Fruit fly (Drosophila melanogaster) whole organism, adult: ENCODE measurements around the gene ras.
A peak's percentile ranks its signal among the peaks of the same experiment; 100 is the strongest.

Source experiments
- CG11617 ChIP-seq: fragments of 200-800 bp; sonication (Bioruptor generic); optimal IDR thresholded peaks from 2 replicates; lab custom pipeline; 2017; ENCODE audit warnings: mild to moderate bottlenecking, missing biosample characterization, missing genetic modification reagents, missing genetic modification characterization
- CG12768 ChIP-seq: fragments of 200-800 bp; sonication (Bioruptor generic); optimal IDR thresholded peaks from 2 replicates; lab custom pipeline; 2017; ENCODE audit warnings: missing biosample characterization, missing genetic modification characterization, mild to moderate bottlenecking, moderate library complexity, missing genetic modification reagents
- CG14711 ChIP-seq: fragments of 200-800 bp; sonication (Bioruptor generic); optimal IDR thresholded peaks from 2 replicates; lab custom pipeline; 2018; ENCODE audit warnings: missing biosample characterization, mild to moderate bottlenecking, missing genetic modification characterization, moderate library complexity
- CG1620 ChIP-seq: fragments of 200-800 bp; sonication (Bioruptor generic); optimal IDR thresholded peaks from 2 replicates; lab custom pipeline; 2016; ENCODE audit warnings: missing biosample characterization, missing genetic modification characterization
- CG33017 ChIP-seq: fragments of 200-800 bp; sonication (Bioruptor generic); optimal IDR thresholded peaks from 2 replicates; lab custom pipeline; 2018; ENCODE audit warnings: missing biosample characterization, mild to moderate bottlenecking, missing genetic modification characterization, moderate library complexity
- CG5204 ChIP-seq: fragments of 200-800 bp; sonication (Bioruptor generic); optimal IDR thresholded peaks from 2 replicates; lab custom pipeline; 2016; ENCODE audit warnings: missing biosample characterization, missing genetic modification characterization
- CG7045 ChIP-seq: fragments of 200-800 bp; sonication (Bioruptor generic); optimal IDR thresholded peaks from 2 replicates; lab custom pipeline; 2017; ENCODE audit warnings: missing biosample characterization, mild to moderate bottlenecking, missing genetic modification characterization
- CG7101 ChIP-seq: fragments of 200-800 bp; sonication (Bioruptor generic); optimal IDR thresholded peaks from 2 replicates; lab custom pipeline; 2018; ENCODE audit warnings: missing biosample characterization, mild to moderate bottlenecking, missing genetic modification characterization, moderate library complexity
- Clk ChIP-seq: fragments of 200-800 bp; sonication (Bioruptor generic); optimal IDR thresholded peaks from 2 replicates; lab custom pipeline; 2017; ENCODE audit warnings: missing biosample characterization, missing genetic modification characterization
- Crg-1 ChIP-seq: fragments of 200-800 bp; sonication (Bioruptor generic); optimal IDR thresholded peaks from 2 replicates; lab custom pipeline; 2016; ENCODE audit warnings: missing biosample characterization, missing genetic modification characterization
- Hr96 ChIP-seq: fragments of 200-800 bp; sonication (Bioruptor generic); optimal IDR thresholded peaks from 2 replicates; lab custom pipeline; 2016; ENCODE audit warnings: missing biosample characterization, missing genetic modification characterization
- Mnt ChIP-seq: fragments of 200-800 bp; sonication (Bioruptor generic); optimal IDR thresholded peaks from 2 replicates; lab custom pipeline; 2016; ENCODE audit warnings: missing biosample characterization, mild to moderate bottlenecking, missing genetic modification characterization
- bab1 ChIP-seq: fragments of 200-800 bp; sonication (Bioruptor generic); optimal IDR thresholded peaks from 3 replicates; lab custom pipeline; 2019; ENCODE audit warnings: missing biosample characterization, mild to moderate bottlenecking, missing genetic modification characterization, moderate library complexity
- cic ChIP-seq: fragments of 200-800 bp; sonication (Bioruptor generic); optimal IDR thresholded peaks from 2 replicates; lab custom pipeline; 2017; ENCODE audit warnings: missing biosample characterization, mild to moderate bottlenecking, missing genetic modification characterization, moderate library complexity
- cnc ChIP-seq, 2 experiments: fragments of >200 bp; optimal IDR thresholded peaks; 2 replicates each; lab custom pipeline; 2017
- kay ChIP-seq: fragments of 200-800 bp; sonication (Bioruptor generic); peaks from one replicate; lab custom pipeline; 2016; ENCODE audit warnings: missing biosample characterization, missing genetic modification characterization, borderline replicate concordance
- ovo ChIP-seq: fragments of 200-800 bp; sonication (Bioruptor generic); optimal IDR thresholded peaks from 2 replicates; lab custom pipeline; 2016; ENCODE audit warnings: missing biosample characterization, missing genetic modification characterization
- pad ChIP-seq: fragments of 200-800 bp; sonication (Bioruptor generic); optimal IDR thresholded peaks from 3 replicates; lab custom pipeline; 2017; ENCODE audit warnings: missing biosample characterization, missing genetic modification characterization, mild to moderate bottlenecking, moderate library complexity, missing genetic modification reagents
- tj ChIP-seq: fragments of 200-800 bp; sonication (Bioruptor generic); optimal IDR thresholded peaks from 3 replicates; lab custom pipeline; 2017; ENCODE audit warnings: missing biosample characterization, mild to moderate bottlenecking, missing genetic modification characterization, moderate library complexity
- toe ChIP-seq: fragments of 200-800 bp; sonication (Bioruptor generic); optimal IDR thresholded peaks from 2 replicates; lab custom pipeline; 2016; ENCODE audit warnings: missing biosample characterization, missing genetic modification characterization

The ras gene

dm6 chrX:10767350-10768005 lies 23.2 kb downstream of the ras start:
- TF ChIP-seq CG12768 (GFP tag; lab: Kevin White, UChicago) (peak; percentile 48), ovo (GFP tag; lab: Kevin White, UChicago) (peak; percentile 75), cnc (optimal IDR thresholded peaks at IDR 0.05; lab: Kevin White, UChicago) (no peak), Hr96 (GFP tag; lab: Kevin White, UChicago) (peak; percentile 82), CG5204 (GFP tag; lab: Kevin White, UChicago) (peak; percentile 58), CG33017 (tag; lab: Kevin White, UChicago) (no peak), CG1620 (GFP tag; lab: Kevin White, UChicago) (no peak), Clk (GFP tag; lab: Kevin White, UChicago) (no peak), Crg-1 (GFP tag; lab: Kevin White, UChicago) (no peak), toe (peak; percentile 24), CG14711 (tag; lab: Kevin White, UChicago) (peak; percentile 70), bab1 (GFP tag; lab: Kevin White, UChicago) (peak; percentile 60), CG7045 (peak; percentile 42), CG7101 (tag; lab: Kevin White, UChicago) (peak; percentile 56), tj (GFP tag; lab: Kevin White, UChicago) (peak; percentile 39), cic (peak; percentile 18), Mnt (GFP tag; lab: Kevin White, UChicago) (peak; percentile 36), pad (GFP tag; lab: Kevin White, UChicago) (peak; percentile 63), kay (GFP tag; lab: Kevin White, UChicago) (peak; percentile 91), CG11617 (GFP tag; lab: Kevin White, UChicago) (peak; percentile 58)

- TF ChIP-seq CG7101 (tag; lab: Kevin White, UChicago) (peak; percentile 32), CG1620 (GFP tag; lab: Kevin White, UChicago) (peak; percentile 35), ovo (GFP tag; lab: Kevin White, UChicago) (no peak), Crg-1 (GFP tag; lab: Kevin White, UChicago) (peak; percentile 40), Clk (GFP tag; lab: Kevin White, UChicago) (no peak), Hr96 (GFP tag; lab: Kevin White, UChicago) (peak; percentile 22), CG14711 (tag; lab: Kevin White, UChicago) (peak; percentile 9), Mnt (GFP tag; lab: Kevin White, UChicago) (peak; percentile 60), CG11617 (GFP tag; lab: Kevin White, UChicago) (peak; percentile 27), pad (GFP tag; lab: Kevin White, UChicago) (peak; percentile 23), kay (GFP tag; lab: Kevin White, UChicago) (no peak), CG33017 (tag; lab: Kevin White, UChicago) (no peak), CG12768 (GFP tag; lab: Kevin White, UChicago) (no peak), toe (no peak), CG7045 (no peak), tj (GFP tag; lab: Kevin White, UChicago) (peak; percentile 58), CG5204 (GFP tag; lab: Kevin White, UChicago) (no peak), cic (peak; percentile 8), cnc (optimal IDR thresholded peaks at IDR 0.05; lab: Kevin White, UChicago) (peak; percentile 34 to 72), bab1 (GFP tag; lab: Kevin White, UChicago) (peak; percentile 77)
These were observed 23.9 kb downstream of the ras start, which contains the start of the genes Atg8a and BTBD9 for dm6 chrX:10768043-10768674. TSS of gene Atg8a (minus strand) at chrX:10768338. TSS of gene BTBD9 (plus strand) at chrX:10768537.

dm6 chrX:10771856-10772592 lies 27.7 kb downstream of the ras start, which contains the start of gene CG15211:
TSS of gene CG15211 (plus strand) at chrX:10772541.
- TF ChIP-seq Hr96 (GFP tag; lab: Kevin White, UChicago) (no peak), CG14711 (tag; lab: Kevin White, UChicago) (no peak), CG7045 (peak; percentile 11), CG12768 (GFP tag; lab: Kevin White, UChicago) (no peak), kay (GFP tag; lab: Kevin White, UChicago) (no peak), CG7101 (tag; lab: Kevin White, UChicago) (no peak), cnc (optimal IDR thresholded peaks at IDR 0.05; lab: Kevin White, UChicago) (no peak), Mnt (GFP tag; lab: Kevin White, UChicago) (peak; percentile 16), CG1620 (GFP tag; lab: Kevin White, UChicago) (no peak), tj (GFP tag; lab: Kevin White, UChicago) (no peak), toe (no peak), ovo (GFP tag; lab: Kevin White, UChicago) (peak; percentile 85)

dm6 chrX:10772634-10773033 lies 28.3 kb downstream of the ras start:
- TF ChIP-seq CG7045 (no peak), CG7101 (tag; lab: Kevin White, UChicago) (no peak), CG11617 (GFP tag; lab: Kevin White, UChicago) (no peak), kay (GFP tag; lab: Kevin White, UChicago) (no peak), Clk (GFP tag; lab: Kevin White, UChicago) (no peak), ovo (GFP tag; lab: Kevin White, UChicago) (no peak), CG5204 (GFP tag; lab: Kevin White, UChicago) (no peak), Crg-1 (GFP tag; lab: Kevin White, UChicago) (no peak), cic (no peak), Hr96 (GFP tag; lab: Kevin White, UChicago) (no peak)
